Fruit fly (Drosophila melanogaster) Kc167 (cell line): ENCODE results near the gene CG7432.

Source experiments
- Myc ChIP-seq: fragments of >200 bp; optimal IDR thresholded peaks from 2 replicates; lab custom pipeline; 2017; ENCODE audit warnings: missing external identifiers
- h ChIP-seq: fragments of >200 bp; optimal IDR thresholded peaks from 3 replicates; lab custom pipeline; 2018; ENCODE audit warnings: missing external identifiers
- insv ChIP-seq: fragments of >200 bp; optimal IDR thresholded peaks from 3 replicates; lab custom pipeline; 2018; ENCODE audit warnings: missing external identifiers
- psq ChIP-seq: fragments of >200 bp; optimal IDR thresholded peaks from 2 replicates; lab custom pipeline; 2017; ENCODE audit warnings: missing external identifiers
- ttk ChIP-seq: sonication (Bioruptor generic); optimal IDR thresholded peaks from 2 replicates; lab custom pipeline; 2017; ENCODE audit warnings: missing external identifiers

DNA sequence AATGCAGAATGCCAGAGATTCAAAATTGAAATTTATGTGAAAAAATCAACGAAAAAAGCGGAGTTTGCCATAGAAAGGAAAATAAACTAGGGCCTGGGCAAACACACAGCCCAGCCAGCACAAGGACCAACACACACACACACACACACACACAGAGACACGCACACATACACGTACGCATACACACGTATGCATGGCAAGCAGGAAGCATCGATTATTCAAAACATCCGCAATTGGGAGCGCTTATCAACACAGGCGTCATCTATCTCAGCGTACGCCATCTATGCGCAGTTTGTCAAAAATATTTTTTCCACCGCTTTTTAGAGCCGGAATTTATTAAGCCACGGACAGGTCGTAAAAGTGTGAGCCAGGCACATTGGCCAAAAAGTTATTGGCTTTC, 15.0 kb downstream of the CG7432 start:
- TF ChIP-seq Myc (lab: Kevin White, UChicago) = no peak
- TF ChIP-seq psq (lab: Kevin White, UChicago) = no peak
- TF ChIP-seq h (lab: Kevin White, UChicago) = no peak
- TF ChIP-seq ttk (lab: Kevin White, UChicago) = no peak
- TF ChIP-seq insv (lab: Kevin White, UChicago) = no peak
